Fruit fly (Drosophila melanogaster): ENCODE measurements around the gene Vps13B.

Gene Vps13B

dm6 chr3R:29978595-29978994, 42.8 kb downstream of the Vps13B start (continued):
- TF ChIP-seq luna (GFP tag; optimal IDR thresholded peaks at IDR 0.05) (no peak), Hr78 (GFP tag; optimal IDR thresholded peaks at IDR 0.05) (no peak), CG7357 (GFP tag; IDR thresholded peaks at IDR 0.05) (no peak), zfh1 (GFP tag; IDR thresholded peaks at IDR 0.05) (no peak), salm (tag; optimal IDR thresholded peaks at IDR 0.05) (no peak), pfk (GFP tag; optimal IDR thresholded peaks at IDR 0.05) (no peak), Dll (GFP tag; IDR thresholded peaks at IDR 0.05; ENCODE audit: partially characterized antibody) (no peak), Trl (optimal IDR thresholded peaks at IDR 0.05) (no peak), Trl (GFP tag; optimal IDR thresholded peaks at IDR 0.05) (no peak), CG10147 (GFP tag; optimal IDR thresholded peaks at IDR 0.05) (peak; percentile 38), pzg (GFP tag; optimal IDR thresholded peaks at IDR 0.05) (no peak), sisA (GFP tag; IDR thresholded peaks at IDR 0.05) (no peak; the same call in 1 of the 2 replicates), ato (GFP tag; IDR thresholded peaks at IDR 0.05; ENCODE audit: partially characterized antibody) (no peak), Six4 (GFP tag; optimal IDR thresholded peaks at IDR 0.05) (no peak), lola (GFP tag; optimal IDR thresholded peaks at IDR 0.05) (no peak), Usf (GFP tag; optimal IDR thresholded peaks at IDR 0.05) (no peak), CG10543 (GFP tag; optimal IDR thresholded peaks at IDR 0.05) (no peak), CG14050 (GFP tag; IDR thresholded peaks at IDR 0.05) (no peak), CG18599 (GFP tag; optimal IDR thresholded peaks at IDR 0.05) (peak; percentile 83), Vsx1 (GFP tag; optimal IDR thresholded peaks at IDR 0.05) (no peak), TFAM (GFP tag; optimal IDR thresholded peaks at IDR 0.05) (no peak), D19A (tag; optimal IDR thresholded peaks at IDR 0.05) (no peak), Kr (GFP tag; optimal IDR thresholded peaks at IDR 0.05) (no peak)

DNA sequence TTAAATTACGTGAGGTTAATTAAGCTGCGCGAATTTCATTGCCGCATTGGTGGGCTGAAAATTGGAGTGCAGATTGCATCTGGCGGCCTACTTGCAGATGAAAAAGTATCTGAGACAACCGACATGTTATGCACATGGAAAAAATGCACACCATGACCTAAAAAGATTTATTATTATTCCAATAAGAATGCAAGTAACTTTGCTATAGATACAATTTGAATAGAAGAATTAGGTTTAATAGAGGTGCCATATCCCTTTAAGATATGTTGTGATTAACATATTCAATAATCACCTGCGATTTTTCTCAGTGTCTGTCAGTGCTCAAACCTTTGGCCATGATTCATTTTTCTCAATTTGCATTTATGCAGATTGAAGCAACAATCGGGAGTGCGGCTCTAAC, 45.7 kb downstream of the Vps13B start:
- TF ChIP-seq Sox102F (GFP tag; optimal IDR thresholded peaks at IDR 0.05), result peak; percentile 4
- peak; percentile 7 for TF ChIP-seq sens (GFP tag)
- TF ChIP-seq ap (GFP tag; IDR thresholded peaks at IDR 0.05), result no peak
- peak; percentile 59 for TF ChIP-seq Drgx (GFP tag; IDR thresholded peaks at IDR 0.05)

- TF ChIP-seq Hr51 (GFP tag; optimal IDR thresholded peaks at IDR 0.05) (peak in 1 of 2 experiments; percentile 16), yki (optimal IDR thresholded peaks at IDR 0.05) (no peak), CG10959 (GFP tag; IDR thresholded peaks at IDR 0.05) (no peak), pita (GFP tag; optimal IDR thresholded peaks at IDR 0.05) (no peak), sens-2 (GFP tag; IDR thresholded peaks at IDR 0.05) (no peak), CG6654 (GFP tag; optimal IDR thresholded peaks at IDR 0.05) (no peak), Gug (GFP tag; IDR thresholded peaks at IDR 0.05) (no peak), pan (optimal IDR thresholded peaks at IDR 0.05) (no peak), pan (GFP tag; optimal IDR thresholded peaks at IDR 0.05 in 1 of 2, IDR thresholded peaks at IDR 0.05 in 1 of 2) (peak in 1 of 2 experiments; percentile 20), trh (GFP tag; optimal IDR thresholded peaks at IDR 0.05) (no peak), CG10366 (GFP tag; IDR thresholded peaks at IDR 0.05) (no peak), esg (GFP tag; conservative IDR thresholded peaks at IDR 0.05) (no peak), CG42726 (GFP tag; IDR thresholded peaks at IDR 0.05; ENCODE audit: partially characterized antibody) (no peak), CG34224 (GFP tag; IDR thresholded peaks at IDR 0.05; ENCODE audit: partially characterized antibody) (no peak), CG7271 (tag; optimal IDR thresholded peaks at IDR 0.05) (no peak), CG14667 (GFP tag; IDR thresholded peaks at IDR 0.05) (peak; percentile 39), CG31388 (GFP tag; optimal IDR thresholded peaks at IDR 0.05) (no peak), Vsx1 (GFP tag; optimal IDR thresholded peaks at IDR 0.05) (no peak), CG14050 (GFP tag; IDR thresholded peaks at IDR 0.05) (no peak), CG31365 (tag; optimal IDR thresholded peaks at IDR 0.05) (no peak), YL-1 (GFP tag; optimal IDR thresholded peaks at IDR 0.05) (no peak), CG5180 (GFP tag; optimal IDR thresholded peaks at IDR 0.05) (no peak), wdn (GFP tag; IDR thresholded peaks at IDR 0.05) (no peak), grn (GFP tag; optimal IDR thresholded peaks at IDR 0.05) (no peak), Dbx (GFP tag; IDR thresholded peaks at IDR 0.05) (no peak)
These were observed 46.2 kb downstream of the Vps13B start for dm6 chr3R:29982027-29982426.

Measured in whole organism, embryonic.